Fruit fly (Drosophila melanogaster): ENCODE results near the gene CG6999.

Gene CG6999

dm6 chrX:9078263-9078662, 9.9 kb upstream of the CG6999 start, which contains the start of gene CG44325 (continued):
- TF ChIP-seq Med (GFP tag) (peak; percentile 88), CG34376 (GFP tag; optimal IDR thresholded peaks at IDR 0.05) (peak; percentile 31), Sox102F (GFP tag; optimal IDR thresholded peaks at IDR 0.05) (no peak), CG1602 (GFP tag; optimal IDR thresholded peaks at IDR 0.05) (no peak), cg (GFP tag; optimal IDR thresholded peaks at IDR 0.05) (no peak), gro (GFP tag; optimal IDR thresholded peaks at IDR 0.05) (peak; percentile 48), CG9727 (GFP tag; optimal IDR thresholded peaks at IDR 0.05) (no peak), Atf6 (GFP tag; IDR thresholded peaks at IDR 0.05) (0 out of 2 replicates have a peak, but pooled peaks have one; percentile 27), kay (GFP tag; optimal IDR thresholded peaks at IDR 0.05) (no peak), CG7839 (tag; optimal IDR thresholded peaks at IDR 0.05) (no peak), CG17361 (GFP tag; IDR thresholded peaks at IDR 0.05) (no peak), D19B (GFP tag; optimal IDR thresholded peaks at IDR 0.05) (no peak), CG2120 (GFP tag; optimal IDR thresholded peaks at IDR 0.05) (no peak), CG31441 (GFP tag; IDR thresholded peaks at IDR 0.05) (no peak), CG11398 (GFP tag; optimal IDR thresholded peaks at IDR 0.05) (peak; percentile 16), MESR4 (GFP tag; optimal IDR thresholded peaks at IDR 0.05) (peak; percentile 32), CoRest (tag; optimal IDR thresholded peaks at IDR 0.05) (no peak), Pdp1 (GFP tag; optimal IDR thresholded peaks at IDR 0.05) (peak in 1 of 2 experiments; percentile 12)

dm6 chrX:9080962-9081361, 7.2 kb upstream of the CG6999 start, which contains the start of the genes CG7246 and HP1b:
Gene CG7246 (minus strand): TSS chrX:9081057.
Gene HP1b (plus strand): TSS chrX:9081063.
- no peak for TF ChIP-seq h (optimal IDR thresholded peaks at IDR 0.05)
- no peak for TF ChIP-seq Elba2 (GFP tag; optimal IDR thresholded peaks at IDR 0.05)
- peak; percentile 58 for TF ChIP-seq CG18476 (GFP tag; optimal IDR thresholded peaks at IDR 0.05)
- TF ChIP-seq CG6272 (GFP tag; IDR thresholded peaks at IDR 0.05): peak; percentile 81
- peak; percentile 75 for TF ChIP-seq ken (GFP tag; IDR thresholded peaks at IDR 0.05)
- peak; percentile 44 for TF ChIP-seq CG7556 (GFP tag; optimal IDR thresholded peaks at IDR 0.05)
- no peak for TF ChIP-seq NC2α (GFP tag; optimal IDR thresholded peaks at IDR 0.05)
- TF ChIP-seq CG14965 (GFP tag; optimal IDR thresholded peaks at IDR 0.05; ENCODE audit: borderline replicate concordance): no peak
- peak; percentile 64 for TF ChIP-seq ewg (GFP tag; optimal IDR thresholded peaks at IDR 0.05)
- TF ChIP-seq CG18599 (GFP tag; optimal IDR thresholded peaks at IDR 0.05): peak; percentile 66
- peak; percentile 27 for TF ChIP-seq Deaf1 (tag; optimal IDR thresholded peaks at IDR 0.05)
- no peak for TF ChIP-seq Side (GFP tag; optimal IDR thresholded peaks at IDR 0.05)
- TF ChIP-seq CG12659 (GFP tag; optimal IDR thresholded peaks at IDR 0.05): peak; percentile 69
- peak; percentile 8; the same call in 1 of the 2 replicates for TF ChIP-seq dan (GFP tag; IDR thresholded peaks at IDR 0.05)
- no peak for TF ChIP-seq Asciz (GFP tag; optimal IDR thresholded peaks at IDR 0.05)
- TF ChIP-seq Dref (GFP tag; IDR thresholded peaks at IDR 0.05): peak; percentile 63
- no peak for TF ChIP-seq schlank (tag; optimal IDR thresholded peaks at IDR 0.05)
- TF ChIP-seq twi (tag; optimal IDR thresholded peaks at IDR 0.05): peak; percentile 49
- peak; percentile 77 for TF ChIP-seq cwo (GFP tag; optimal IDR thresholded peaks at IDR 0.05)
- TF ChIP-seq CG4854 (GFP tag; optimal IDR thresholded peaks at IDR 0.05): peak; percentile 38
- TF ChIP-seq Oli (tag; optimal IDR thresholded peaks at IDR 0.05): peak; percentile 31
- peak; percentile 42 for TF ChIP-seq tio (GFP tag; optimal IDR thresholded peaks at IDR 0.05)
- TF ChIP-seq ase (GFP tag; IDR thresholded peaks at IDR 0.05): peak; percentile 85
- peak; percentile 86 for TF ChIP-seq Rfx (GFP tag; IDR thresholded peaks at IDR 0.05)
- TF ChIP-seq HLH4C (GFP tag; IDR thresholded peaks at IDR 0.05; ENCODE audit: partially characterized antibody): peak; percentile 67
- TF ChIP-seq Sox102F (GFP tag; optimal IDR thresholded peaks at IDR 0.05): peak; percentile 70
- peak; percentile 16 for TF ChIP-seq odd (GFP tag; optimal IDR thresholded peaks at IDR 0.05)
- TF ChIP-seq Tbp (GFP tag; optimal IDR thresholded peaks at IDR 0.05): no peak
- TF ChIP-seq otp (GFP tag; IDR thresholded peaks at IDR 0.05): peak; percentile 41; the same call in 1 of the 3 replicates
- peak; percentile 19 for TF ChIP-seq CG34376 (GFP tag; optimal IDR thresholded peaks at IDR 0.05)
- TF ChIP-seq cad (GFP tag; optimal IDR thresholded peaks at IDR 0.05): no peak
- TF ChIP-seq CG6254 (GFP tag; optimal IDR thresholded peaks at IDR 0.05): no peak
- peak in 1 of 2 experiments; percentile 9 for TF ChIP-seq crp (GFP tag; optimal IDR thresholded peaks at IDR 0.05)
- TF ChIP-seq CG12155 (GFP tag; optimal IDR thresholded peaks at IDR 0.05): peak; percentile 70

Data from whole organism, embryonic.